1 fruit fly cellular context compared by ENCODE assay signal in the genomic region with DNA sequence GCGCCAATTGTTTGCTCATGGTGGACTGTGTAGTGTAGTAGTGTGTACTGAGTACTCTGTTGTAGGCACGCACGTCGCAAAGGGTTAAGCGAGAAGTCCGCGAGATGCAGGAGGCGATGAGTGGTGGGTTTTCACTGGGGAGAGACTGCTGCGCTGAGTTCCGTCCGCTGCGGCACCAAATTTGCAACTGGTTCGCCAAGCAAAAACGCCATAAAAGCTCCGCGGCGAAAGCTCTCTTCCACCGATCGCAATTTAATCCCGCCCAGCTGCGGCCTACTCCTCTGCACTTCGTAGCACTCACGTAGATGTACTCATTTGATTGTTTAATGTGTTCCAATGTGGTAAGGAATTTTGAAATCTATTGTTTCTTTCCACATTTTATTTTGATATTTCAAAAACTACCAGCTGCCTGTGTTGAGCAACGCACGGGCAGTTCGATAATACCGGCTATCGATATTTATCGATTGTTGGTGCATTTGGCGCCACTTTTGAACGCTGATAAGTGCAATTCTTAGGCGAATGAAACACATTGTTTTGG.
A peak's percentile ranks its signal among the peaks of the same experiment; 100 is the strongest.
TF ChIP-seq lines count a peak whose summit lies in the region.

A gene (minus strand): TSS at position 308 of the 538 bp plus-strand sequence.

TF ChIP-seq in whole organism, embryonic, 481 proteins besides CTCF, POLR2A, EP300 and RAD21 (continued from another document and continues in another):
- no peak for TF ChIP-seq Mrtf (GFP tag; IDR thresholded peaks at IDR 0.05; lab: Robert Waterston, UW)
- peak; percentile 37 for TF ChIP-seq abd-A (tag; optimal IDR thresholded peaks at IDR 0.05; lab: Kevin White, UChicago)
- TF ChIP-seq gcm (GFP tag; optimal IDR thresholded peaks at IDR 0.05; lab: Kevin White, UChicago) = peak; percentile 4
- peak; percentile 6 for TF ChIP-seq CG2712 (tag; optimal IDR thresholded peaks at IDR 0.05; lab: Kevin White, UChicago)
- peak; percentile 81 for TF ChIP-seq CG34224 (GFP tag; IDR thresholded peaks at IDR 0.05; lab: Robert Waterston, UW; ENCODE audit: partially characterized antibody)
- TF ChIP-seq insv (GFP tag; optimal IDR thresholded peaks at IDR 0.05; lab: Kevin White, UChicago) = no peak
- TF ChIP-seq YL-1 (GFP tag; optimal IDR thresholded peaks at IDR 0.05; lab: Kevin White, UChicago) = peak; percentile 55
- no peak for TF ChIP-seq CG32772 (GFP tag; IDR thresholded peaks at IDR 0.05; lab: Robert Waterston, UW)
- no peak for TF ChIP-seq CG4820 (GFP tag; optimal IDR thresholded peaks at IDR 0.05; lab: Kevin White, UChicago)
- no peak for TF ChIP-seq onecut (GFP tag; IDR thresholded peaks at IDR 0.05; lab: Robert Waterston, UW)
- no peak for TF ChIP-seq so (GFP tag; IDR thresholded peaks at IDR 0.05; lab: Robert Waterston, UW)
- TF ChIP-seq CG34376 (GFP tag; optimal IDR thresholded peaks at IDR 0.05; lab: Kevin White, UChicago) = peak; percentile 77
- no peak for TF ChIP-seq Sox102F (GFP tag; optimal IDR thresholded peaks at IDR 0.05; lab: Kevin White, UChicago)
- no peak for TF ChIP-seq CG3163 (GFP tag; optimal IDR thresholded peaks at IDR 0.05; lab: Kevin White, UChicago)
- no peak for TF ChIP-seq Abd-B (GFP tag; optimal IDR thresholded peaks at IDR 0.05; lab: Kevin White, UChicago)
- no peak for TF ChIP-seq TFAM (GFP tag; optimal IDR thresholded peaks at IDR 0.05; lab: Kevin White, UChicago)
- TF ChIP-seq eyg (GFP tag; optimal IDR thresholded peaks at IDR 0.05; lab: Kevin White, UChicago) = peak; percentile 34
- TF ChIP-seq Nf-YC (tag; optimal IDR thresholded peaks at IDR 0.05; lab: Kevin White, UChicago) = peak; percentile 41
- no peak for TF ChIP-seq da (GFP tag; optimal IDR thresholded peaks at IDR 0.05; lab: Kevin White, UChicago)
- TF ChIP-seq tap (tag; optimal IDR thresholded peaks at IDR 0.05; lab: Kevin White, UChicago) = peak; percentile 11
- TF ChIP-seq fd96Cb (tag; optimal IDR thresholded peaks at IDR 0.05; lab: Kevin White, UChicago) = no peak
- TF ChIP-seq Elba2 (GFP tag; optimal IDR thresholded peaks at IDR 0.05; lab: Kevin White, UChicago) = no peak
- TF ChIP-seq lmd (GFP tag; IDR thresholded peaks at IDR 0.05; lab: Robert Waterston, UW) = no peak
- no peak for TF ChIP-seq lov (optimal IDR thresholded peaks at IDR 0.05; lab: Kevin White, UChicago)
- TF ChIP-seq lov (GFP tag; IDR thresholded peaks at IDR 0.05; lab: Robert Waterston, UW) = no peak
- TF ChIP-seq zfh1 (GFP tag; IDR thresholded peaks at IDR 0.05; lab: Robert Waterston, UW) = no peak
- no peak for TF ChIP-seq Max (GFP tag; optimal IDR thresholded peaks at IDR 0.05; lab: Kevin White, UChicago)
- peak; percentile 8 for TF ChIP-seq her (GFP tag; optimal IDR thresholded peaks at IDR 0.05; lab: Kevin White, UChicago)
- peak; percentile 16 for TF ChIP-seq CG10274 (GFP tag; optimal IDR thresholded peaks at IDR 0.05; lab: Kevin White, UChicago)
- peak; percentile 86 for TF ChIP-seq pzg (GFP tag; optimal IDR thresholded peaks at IDR 0.05; lab: Kevin White, UChicago)
- no peak for TF ChIP-seq CG14050 (GFP tag; IDR thresholded peaks at IDR 0.05; lab: Robert Waterston, UW)
- no peak for TF ChIP-seq Taf1 (GFP tag; IDR thresholded peaks at IDR 0.05; lab: Robert Waterston, UW)
- TF ChIP-seq CkIIα-i1 (GFP tag; IDR thresholded peaks at IDR 0.05; lab: Robert Waterston, UW) = no peak
- no peak for TF ChIP-seq CG7745 (tag; optimal IDR thresholded peaks at IDR 0.05; lab: Kevin White, UChicago)
- no peak for TF ChIP-seq C15 (GFP tag; IDR thresholded peaks at IDR 0.05; lab: Robert Waterston, UW)
- TF ChIP-seq bsh (GFP tag; optimal IDR thresholded peaks at IDR 0.05; lab: Kevin White, UChicago) = peak in 1 of 2 experiments; percentile 14
- no peak for TF ChIP-seq sens-2 (GFP tag; IDR thresholded peaks at IDR 0.05; lab: Robert Waterston, UW)
- TF ChIP-seq tna (GFP tag; IDR thresholded peaks at IDR 0.05; lab: Robert Waterston, UW; ENCODE audit: partially characterized antibody) = no peak; the same call in 1 of the 2 replicates
- TF ChIP-seq gro (GFP tag; optimal IDR thresholded peaks at IDR 0.05; lab: Kevin White, UChicago) = no peak
- TF ChIP-seq Ada2b (GFP tag; IDR thresholded peaks at IDR 0.05; lab: Robert Waterston, UW) = no peak
- no peak for TF ChIP-seq sqz (GFP tag; optimal IDR thresholded peaks at IDR 0.05; lab: Kevin White, UChicago)
- no peak for TF ChIP-seq crc (GFP tag; optimal IDR thresholded peaks at IDR 0.05; lab: Kevin White, UChicago)
- no peak for TF ChIP-seq H15 (GFP tag; IDR thresholded peaks at IDR 0.05; lab: Robert Waterston, UW)
- TF ChIP-seq cato (GFP tag; optimal IDR thresholded peaks at IDR 0.05; lab: Kevin White, UChicago; ENCODE audit: borderline replicate concordance) = no peak
- no peak for TF ChIP-seq Dfd (GFP tag; optimal IDR thresholded peaks at IDR 0.05; lab: Kevin White, UChicago)
- TF ChIP-seq CG17359 (tag; optimal IDR thresholded peaks at IDR 0.05; lab: Kevin White, UChicago) = no peak
- TF ChIP-seq Adf1 (GFP tag; IDR thresholded peaks at IDR 0.05; lab: Robert Waterston, UW) = no peak; the same call in 1 of the 2 replicates
- no peak for TF ChIP-seq h (optimal IDR thresholded peaks at IDR 0.05; lab: Kevin White, UChicago)
- TF ChIP-seq sima (GFP tag; optimal IDR thresholded peaks at IDR 0.05; lab: Kevin White, UChicago) = no peak
- no peak for TF ChIP-seq run (tag; optimal IDR thresholded peaks at IDR 0.05; lab: Kevin White, UChicago)
- no peak for TF ChIP-seq slou (GFP tag; optimal IDR thresholded peaks at IDR 0.05; lab: Kevin White, UChicago)
- no peak for TF ChIP-seq CG1792 (GFP tag; optimal IDR thresholded peaks at IDR 0.05; lab: Kevin White, UChicago)
- TF ChIP-seq E2f2 (GFP tag; IDR thresholded peaks at IDR 0.05; lab: Robert Waterston, UW) = peak; percentile 99
- TF ChIP-seq MBD-R2 (GFP tag; IDR thresholded peaks at IDR 0.05; lab: Robert Waterston, UW) = peak; percentile 29; the same call in 1 of the 2 replicates
- peak; percentile 18 for TF ChIP-seq CG12942 (GFP tag; optimal IDR thresholded peaks at IDR 0.05; lab: Kevin White, UChicago)
- no peak for TF ChIP-seq GATAe (GFP tag; conservative IDR thresholded peaks at IDR 0.05; lab: Robert Waterston, UW)
- no peak for TF ChIP-seq klu (GFP tag; IDR thresholded peaks at IDR 0.05; lab: Robert Waterston, UW)
- peak; percentile 1 for TF ChIP-seq CG12299 (tag; optimal IDR thresholded peaks at IDR 0.05; lab: Kevin White, UChicago)
- peak; percentile 40 for TF ChIP-seq CG2129 (GFP tag; IDR thresholded peaks at IDR 0.05; lab: Robert Waterston, UW; ENCODE audit: partially characterized antibody)
- TF ChIP-seq tio (GFP tag; optimal IDR thresholded peaks at IDR 0.05; lab: Kevin White, UChicago) = no peak
- no peak for TF ChIP-seq pros (GFP tag; optimal IDR thresholded peaks at IDR 0.05; lab: Kevin White, UChicago)
- peak; percentile 81 for TF ChIP-seq amos (GFP tag; IDR thresholded peaks at IDR 0.05; lab: Robert Waterston, UW; ENCODE audit: partially characterized antibody)
- no peak for TF ChIP-seq Six4 (GFP tag; optimal IDR thresholded peaks at IDR 0.05; lab: Kevin White, UChicago)
- no peak for TF ChIP-seq ssp (GFP tag; IDR thresholded peaks at IDR 0.05; lab: Robert Waterston, UW)
- TF ChIP-seq Sry-β (GFP tag; optimal IDR thresholded peaks at IDR 0.05; lab: Kevin White, UChicago) = no peak
- no peak for TF ChIP-seq seq (GFP tag; IDR thresholded peaks at IDR 0.05; lab: Robert Waterston, UW)
- peak; percentile 89 for TF ChIP-seq CG13287 (GFP tag; IDR thresholded peaks at IDR 0.05; lab: Robert Waterston, UW; ENCODE audit: partially characterized antibody)
- TF ChIP-seq Oaz (GFP tag; IDR thresholded peaks at IDR 0.05; lab: Robert Waterston, UW) = no peak
- no peak for TF ChIP-seq disco-r (GFP tag; optimal IDR thresholded peaks at IDR 0.05; lab: Kevin White, UChicago)
- no peak for TF ChIP-seq gcm2 (GFP tag; optimal IDR thresholded peaks at IDR 0.05; lab: Kevin White, UChicago)
- peak; percentile 71 for TF ChIP-seq Sin3A (optimal IDR thresholded peaks at IDR 0.05; lab: Kevin White, UChicago)
- no peak for TF ChIP-seq H2.0 (GFP tag; IDR thresholded peaks at IDR 0.05; lab: Robert Waterston, UW)
- no peak for TF ChIP-seq NC2α (GFP tag; optimal IDR thresholded peaks at IDR 0.05; lab: Kevin White, UChicago)
- TF ChIP-seq CG1529 (GFP tag; optimal IDR thresholded peaks at IDR 0.05; lab: Kevin White, UChicago) = no peak
- no peak for TF ChIP-seq CG9817 (tag; optimal IDR thresholded peaks at IDR 0.05; lab: Kevin White, UChicago)
- TF ChIP-seq CG6175 (GFP tag; IDR thresholded peaks at IDR 0.05; lab: Robert Waterston, UW) = 0 out of 3 replicates have a peak, but pooled peaks have one; percentile 15
- no peak for TF ChIP-seq Atf6 (GFP tag; IDR thresholded peaks at IDR 0.05; lab: Robert Waterston, UW)
- no peak for TF ChIP-seq jing (GFP tag; optimal IDR thresholded peaks at IDR 0.05; lab: Kevin White, UChicago)
- no peak for TF ChIP-seq CG6689 (GFP tag; IDR thresholded peaks at IDR 0.05; lab: Robert Waterston, UW)
- peak; percentile 3 for TF ChIP-seq CHES-1-like (GFP tag; optimal IDR thresholded peaks at IDR 0.05; lab: Kevin White, UChicago)
- no peak for TF ChIP-seq CG18764 (GFP tag; optimal IDR thresholded peaks at IDR 0.05; lab: Kevin White, UChicago)
- TF ChIP-seq B-H2 (GFP tag; optimal IDR thresholded peaks at IDR 0.05; lab: Kevin White, UChicago) = no peak
- no peak for TF ChIP-seq CG30431 (GFP tag; optimal IDR thresholded peaks at IDR 0.05; lab: Kevin White, UChicago)
- TF ChIP-seq CG31224 (GFP tag; IDR thresholded peaks at IDR 0.05; lab: Robert Waterston, UW) = no peak
- no peak for TF ChIP-seq CG1024 (GFP tag; IDR thresholded peaks at IDR 0.05; lab: Robert Waterston, UW)
- TF ChIP-seq al (GFP tag; IDR thresholded peaks at IDR 0.05; lab: Robert Waterston, UW) = no peak
- no peak for TF ChIP-seq CG12744 (GFP tag; optimal IDR thresholded peaks at IDR 0.05; lab: Kevin White, UChicago)
- no peak for TF ChIP-seq CG13775 (GFP tag; optimal IDR thresholded peaks at IDR 0.05; lab: Kevin White, UChicago)
- TF ChIP-seq maf-S (GFP tag; optimal IDR thresholded peaks at IDR 0.05; lab: Kevin White, UChicago) = peak; percentile 10
- TF ChIP-seq CG10462 (GFP tag; optimal IDR thresholded peaks at IDR 0.05; lab: Kevin White, UChicago) = no peak
- TF ChIP-seq Hand (GFP tag; optimal IDR thresholded peaks at IDR 0.05; lab: Kevin White, UChicago) = peak; percentile 37
- no peak for TF ChIP-seq CG10431 (GFP tag; optimal IDR thresholded peaks at IDR 0.05; lab: Kevin White, UChicago)
- TF ChIP-seq slp2 (GFP tag; optimal IDR thresholded peaks at IDR 0.05; lab: Kevin White, UChicago) = no peak
- peak; percentile 51 for TF ChIP-seq zfh2 (GFP tag; optimal IDR thresholded peaks at IDR 0.05; lab: Kevin White, UChicago)
- TF ChIP-seq tgo (GFP tag; IDR thresholded peaks at IDR 0.05; lab: Robert Waterston, UW) = no peak
- no peak for TF ChIP-seq CG16815 (GFP tag; optimal IDR thresholded peaks at IDR 0.05; lab: Kevin White, UChicago)
- TF ChIP-seq CG1233 (GFP tag; optimal IDR thresholded peaks at IDR 0.05; lab: Kevin White, UChicago) = no peak
- TF ChIP-seq CG4282 (GFP tag; optimal IDR thresholded peaks at IDR 0.05; lab: Kevin White, UChicago) = no peak
- TF ChIP-seq lbe (GFP tag; optimal IDR thresholded peaks at IDR 0.05; lab: Kevin White, UChicago) = peak; percentile 55
- TF ChIP-seq CG2199 (GFP tag; IDR thresholded peaks at IDR 0.05; lab: Robert Waterston, UW) = no peak
- no peak for TF ChIP-seq ind (GFP tag; optimal IDR thresholded peaks at IDR 0.05; lab: Kevin White, UChicago)
- no peak for TF ChIP-seq Fer2 (tag; optimal IDR thresholded peaks at IDR 0.05; lab: Kevin White, UChicago)
- TF ChIP-seq cg (GFP tag; optimal IDR thresholded peaks at IDR 0.05; lab: Kevin White, UChicago) = no peak
- peak in 1 of 2 experiments; percentile 55 for TF ChIP-seq crp (GFP tag; optimal IDR thresholded peaks at IDR 0.05; lab: Kevin White, UChicago)
- TF ChIP-seq tup (GFP tag; optimal IDR thresholded peaks at IDR 0.05; lab: Kevin White, UChicago) = no peak
- TF ChIP-seq pnt (GFP tag; optimal IDR thresholded peaks at IDR 0.05; lab: Kevin White, UChicago) = no peak
- peak; percentile 54; the same call in 1 of the 2 replicates for TF ChIP-seq hbn (GFP tag; IDR thresholded peaks at IDR 0.05; lab: Robert Waterston, UW; ENCODE audit: partially characterized antibody)
- no peak for TF ChIP-seq Awh (GFP tag; IDR thresholded peaks at IDR 0.05; lab: Robert Waterston, UW)
- TF ChIP-seq Ptx1 (GFP tag; IDR thresholded peaks at IDR 0.05; lab: Robert Waterston, UW) = 0 out of 2 replicates have a peak, but pooled peaks have one; percentile 8
- peak; percentile 43 for TF ChIP-seq CG6854 (GFP tag; optimal IDR thresholded peaks at IDR 0.05; lab: Kevin White, UChicago)
- TF ChIP-seq bowl (GFP tag; IDR thresholded peaks at IDR 0.05; lab: Robert Waterston, UW) = no peak
- no peak for TF ChIP-seq CG12155 (GFP tag; optimal IDR thresholded peaks at IDR 0.05; lab: Kevin White, UChicago)
- TF ChIP-seq peb (GFP tag; IDR thresholded peaks at IDR 0.05; lab: Robert Waterston, UW) = no peak
- TF ChIP-seq Jarid2 (GFP tag; optimal IDR thresholded peaks at IDR 0.05; lab: Kevin White, UChicago) = peak; percentile 83
- no peak for TF ChIP-seq stc (GFP tag; IDR thresholded peaks at IDR 0.05; lab: Robert Waterston, UW)
- no peak for TF ChIP-seq CG3065 (GFP tag; optimal IDR thresholded peaks at IDR 0.05; lab: Kevin White, UChicago)
- no peak for TF ChIP-seq Aef1 (GFP tag; IDR thresholded peaks at IDR 0.05; lab: Robert Waterston, UW)
- TF ChIP-seq CG1602 (GFP tag; optimal IDR thresholded peaks at IDR 0.05; lab: Kevin White, UChicago) = no peak
- no peak for TF ChIP-seq CG18476 (GFP tag; optimal IDR thresholded peaks at IDR 0.05; lab: Kevin White, UChicago)
- peak; percentile 26 for TF ChIP-seq CG9797 (GFP tag; optimal IDR thresholded peaks at IDR 0.05; lab: Kevin White, UChicago)
- no peak for TF ChIP-seq CG15601 (tag; optimal IDR thresholded peaks at IDR 0.05; lab: Kevin White, UChicago)
- TF ChIP-seq CG12219 (GFP tag; optimal IDR thresholded peaks at IDR 0.05; lab: Kevin White, UChicago) = no peak
- peak; percentile 14 for TF ChIP-seq Meics (GFP tag; optimal IDR thresholded peaks at IDR 0.05; lab: Kevin White, UChicago)
- TF ChIP-seq CG5180 (GFP tag; optimal IDR thresholded peaks at IDR 0.05; lab: Kevin White, UChicago) = no peak
- TF ChIP-seq unpg (GFP tag; optimal IDR thresholded peaks at IDR 0.05; lab: Kevin White, UChicago) = peak; percentile 8
- peak; percentile 42; the same call in 1 of the 2 replicates for TF ChIP-seq sob (GFP tag; IDR thresholded peaks at IDR 0.05; lab: Robert Waterston, UW)
- TF ChIP-seq en (GFP tag; optimal IDR thresholded peaks at IDR 0.05; lab: Kevin White, UChicago) = no peak
- no peak for TF ChIP-seq Tbp (GFP tag; optimal IDR thresholded peaks at IDR 0.05; lab: Kevin White, UChicago)
- no peak for TF ChIP-seq ase (GFP tag; IDR thresholded peaks at IDR 0.05; lab: Robert Waterston, UW)
- no peak for TF ChIP-seq NK7.1 (GFP tag; optimal IDR thresholded peaks at IDR 0.05; lab: Kevin White, UChicago)
